Fruit fly (Drosophila melanogaster): ENCODE measurements around the gene Tmem43.

The Tmem43 gene

dm6 chr3L:7866558-7866957 is 48.4 kb downstream of the Tmem43 start (continued):
- peak; percentile 7; the same call in 1 of the 2 replicates for TF ChIP-seq CG16779 (GFP tag; IDR thresholded peaks at IDR 0.05)
- TF ChIP-seq CG16863 (GFP tag; optimal IDR thresholded peaks at IDR 0.05) = no peak
- TF ChIP-seq CG10543 (GFP tag; optimal IDR thresholded peaks at IDR 0.05) = no peak
- TF ChIP-seq kah (GFP tag; optimal IDR thresholded peaks at IDR 0.05) = no peak
- TF ChIP-seq Scr (GFP tag; IDR thresholded peaks at IDR 0.05; ENCODE audit: partially characterized antibody) = no peak
- no peak for TF ChIP-seq pros (GFP tag; optimal IDR thresholded peaks at IDR 0.05)
- no peak for TF ChIP-seq Eip74EF (GFP tag; optimal IDR thresholded peaks at IDR 0.05)
- TF ChIP-seq wek (GFP tag; optimal IDR thresholded peaks at IDR 0.05) = no peak
- TF ChIP-seq hbn (GFP tag; IDR thresholded peaks at IDR 0.05; ENCODE audit: partially characterized antibody) = no peak
- no peak for TF ChIP-seq fu2 (GFP tag; optimal IDR thresholded peaks at IDR 0.05)
- peak; percentile 49 for TF ChIP-seq CG15514 (GFP tag; optimal IDR thresholded peaks at IDR 0.05)
- no peak for TF ChIP-seq vnd (GFP tag; IDR thresholded peaks at IDR 0.05; ENCODE audit: partially characterized antibody)
- TF ChIP-seq CG10321 (GFP tag; IDR thresholded peaks at IDR 0.05) = no peak
- TF ChIP-seq Gsc (GFP tag; IDR thresholded peaks at IDR 0.05) = no peak
- TF ChIP-seq lilli (GFP tag; optimal IDR thresholded peaks at IDR 0.05) = peak; percentile 26
- TF ChIP-seq gcm2 (GFP tag; optimal IDR thresholded peaks at IDR 0.05) = no peak
- no peak for TF ChIP-seq CG10959 (GFP tag; IDR thresholded peaks at IDR 0.05)
- no peak for TF ChIP-seq cg (GFP tag; optimal IDR thresholded peaks at IDR 0.05)
- no peak for TF ChIP-seq HmgD (GFP tag; optimal IDR thresholded peaks at IDR 0.05)
- peak; percentile 26 for TF ChIP-seq CG7839 (tag; optimal IDR thresholded peaks at IDR 0.05)
- TF ChIP-seq CG18011 (GFP tag; optimal IDR thresholded peaks at IDR 0.05) = no peak
- TF ChIP-seq mirr (GFP tag; optimal IDR thresholded peaks at IDR 0.05) = no peak
- no peak for TF ChIP-seq wdn (GFP tag; IDR thresholded peaks at IDR 0.05)
- no peak for TF ChIP-seq Ets65A (GFP tag)
- no peak for TF ChIP-seq crc (GFP tag; optimal IDR thresholded peaks at IDR 0.05)
- no peak for TF ChIP-seq chinmo (GFP tag; IDR thresholded peaks at IDR 0.05; ENCODE audit: partially characterized antibody)
- TF ChIP-seq CG8359 (GFP tag; optimal IDR thresholded peaks at IDR 0.05; ENCODE audit: borderline replicate concordance) = no peak
- no peak for TF ChIP-seq Ptx1 (GFP tag; IDR thresholded peaks at IDR 0.05)
- TF ChIP-seq CG7271 (tag; optimal IDR thresholded peaks at IDR 0.05) = no peak
- no peak for TF ChIP-seq CTCF (GFP tag; optimal IDR thresholded peaks at IDR 0.05)
- TF ChIP-seq CG18262 (tag; optimal IDR thresholded peaks at IDR 0.05) = no peak
- TF ChIP-seq sc (optimal IDR thresholded peaks at IDR 0.05) = no peak
- no peak for TF ChIP-seq sc (GFP tag; optimal IDR thresholded peaks at IDR 0.05)
- no peak for TF ChIP-seq CG10431 (GFP tag; optimal IDR thresholded peaks at IDR 0.05)
- TF ChIP-seq MBD-R2 (GFP tag; IDR thresholded peaks at IDR 0.05) = peak; percentile 30; the same call in 1 of the 2 replicates
- no peak for TF ChIP-seq repo (GFP tag; optimal IDR thresholded peaks at IDR 0.05)
- TF ChIP-seq HmgZ (tag; optimal IDR thresholded peaks at IDR 0.05) = no peak
- no peak for TF ChIP-seq tna (GFP tag; IDR thresholded peaks at IDR 0.05; ENCODE audit: partially characterized antibody)
- no peak for TF ChIP-seq danr (GFP tag; IDR thresholded peaks at IDR 0.05)
- TF ChIP-seq eyg (GFP tag; optimal IDR thresholded peaks at IDR 0.05) = no peak
- TF ChIP-seq ro (GFP tag; IDR thresholded peaks at IDR 0.05) = no peak
- TF ChIP-seq Xbp1 (GFP tag; optimal IDR thresholded peaks at IDR 0.05) = peak; percentile 18
- TF ChIP-seq PHDP (tag; optimal IDR thresholded peaks at IDR 0.05) = peak; percentile 25
- 0 out of 3 replicates have a peak, but pooled peaks have one; percentile 54 for TF ChIP-seq CG2889 (GFP tag; IDR thresholded peaks at IDR 0.05)
- peak; percentile 24; the same call in 1 of the 2 replicates for TF ChIP-seq vvl (GFP tag; IDR thresholded peaks at IDR 0.05)
- no peak for TF ChIP-seq peb (GFP tag; IDR thresholded peaks at IDR 0.05)
- TF ChIP-seq CG15479 (GFP tag; optimal IDR thresholded peaks at IDR 0.05) = no peak
- TF ChIP-seq dpn (GFP tag; optimal IDR thresholded peaks at IDR 0.05) = peak; percentile 24 to 55
- TF ChIP-seq trh (GFP tag; optimal IDR thresholded peaks at IDR 0.05) = no peak
- TF ChIP-seq Mes4 (GFP tag; optimal IDR thresholded peaks at IDR 0.05) = no peak
- TF ChIP-seq Hr78 (GFP tag; optimal IDR thresholded peaks at IDR 0.05) = no peak
- no peak for TF ChIP-seq ash1 (GFP tag; optimal IDR thresholded peaks at IDR 0.05)
